Worm (Caenorhabditis elegans): ENCODE results near the gene srh-246.

DNA sequence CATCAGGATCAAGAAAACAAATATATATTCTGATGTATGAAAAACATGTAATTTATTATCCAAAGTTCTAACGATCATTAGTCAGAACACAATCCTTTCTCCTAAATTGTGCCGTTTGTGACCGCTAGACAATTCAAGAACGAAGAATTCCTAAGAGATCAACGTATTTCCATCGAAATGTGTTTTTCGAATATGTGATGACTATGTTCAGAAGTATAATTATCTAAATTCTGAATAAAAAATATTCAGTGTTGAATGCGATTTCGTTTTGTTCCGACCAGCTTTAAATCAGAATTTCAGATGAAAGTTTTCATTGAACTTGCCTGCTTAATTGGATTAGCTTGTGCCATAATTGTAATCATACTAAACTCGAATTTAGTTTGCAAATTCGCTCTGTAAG is 44.7 kb upstream of the srh-246 start, which contains the start of gene srbc-37:
- TF ChIP-seq jun-1 (tag; optimal IDR thresholded peaks at IDR 0.05) (no peak), zag-1 (tag; optimal IDR thresholded peaks at IDR 0.05) (no peak), nhr-77 (tag; optimal IDR thresholded peaks at IDR 0.05) (no peak), ets-5 (GFP tag; IDR thresholded peaks at IDR 0.05) (no peak), nhr-237 (tag; optimal IDR thresholded peaks at IDR 0.05) (no peak)
